Fruit fly (Drosophila melanogaster) whole organism, embryonic: ENCODE data around the gene mEFTs.

ENCODE experiments used
- CG1024 ChIP-seq: fragments of 200-800 bp; sonication (Bioruptor generic); IDR thresholded peaks from 2 replicates; pipeline ENCODE4 v1.3.6; 2022; ENCODE audit warnings: missing biosample characterization, missing genetic modification characterization
- CG10654 ChIP-seq: fragments of 200-800 bp; sonication (Bioruptor generic); optimal IDR thresholded peaks from 2 replicates; lab custom pipeline; 2016; ENCODE audit warnings: missing biosample characterization, missing genetic modification characterization
- CG10959 ChIP-seq: fragments of 200-800 bp; sonication (Bioruptor generic); IDR thresholded peaks from 2 replicates; pipeline ENCODE4 v1.3.6; 2022; ENCODE audit warnings: missing biosample characterization, missing genetic modification characterization
- CG11398 ChIP-seq: fragments of 200-800 bp; sonication (Bioruptor generic); optimal IDR thresholded peaks from 2 replicates; lab custom pipeline; 2016; ENCODE audit warnings: missing biosample characterization, missing genetic modification characterization
- CG12104 ChIP-seq: fragments of 200-800 bp; sonication (Bioruptor generic); optimal IDR thresholded peaks from 3 replicates; lab custom pipeline; 2016; ENCODE audit warnings: missing biosample characterization, missing genetic modification characterization
- CG12155 ChIP-seq: fragments of 200-800 bp; sonication (Bioruptor generic); optimal IDR thresholded peaks from 3 replicates; lab custom pipeline; 2016; ENCODE audit warnings: missing biosample characterization, missing genetic modification characterization
- CG12769 ChIP-seq: fragments of 200-800 bp; sonication (Bioruptor generic); optimal IDR thresholded peaks from 2 replicates; lab custom pipeline; 2019; ENCODE audit warnings: missing biosample characterization, mild to moderate bottlenecking, missing genetic modification characterization, moderate library complexity
- CG14441 ChIP-seq: fragments of 200-800 bp; sonication (Bioruptor generic); IDR thresholded peaks from 2 replicates; pipeline ENCODE4 v1.3.6; 2022; ENCODE audit warnings: missing biosample characterization, missing genetic modification characterization
- CG14965 ChIP-seq: fragments of 200-800 bp; sonication (Bioruptor generic); optimal IDR thresholded peaks from 2 replicates; lab custom pipeline; 2016; ENCODE audit warnings: missing biosample characterization, missing genetic modification characterization, borderline replicate concordance
- CG16815 ChIP-seq: fragments of 200-800 bp; sonication (Bioruptor generic); optimal IDR thresholded peaks from 3 replicates; lab custom pipeline; 2017; ENCODE audit warnings: missing biosample characterization, mild to moderate bottlenecking, missing genetic modification characterization
- CG17186 ChIP-seq: fragments of 200-800 bp; sonication (Bioruptor generic); optimal IDR thresholded peaks from 3 replicates; lab custom pipeline; 2017; ENCODE audit warnings: missing biosample characterization, missing genetic modification reagents, missing genetic modification characterization
- CG1792 ChIP-seq: fragments of 200-800 bp; sonication (Bioruptor generic); optimal IDR thresholded peaks from 2 replicates; lab custom pipeline; 2016; ENCODE audit warnings: missing biosample characterization, missing genetic modification characterization
- CG18764 ChIP-seq: fragments of 200-800 bp; sonication (Bioruptor generic); optimal IDR thresholded peaks from 3 replicates; lab custom pipeline; 2016; ENCODE audit warnings: missing biosample characterization, missing genetic modification characterization
- CG2202 ChIP-seq: fragments of 200-800 bp; sonication (Bioruptor generic); optimal IDR thresholded peaks from 2 replicates; lab custom pipeline; 2018; ENCODE audit warnings: missing biosample characterization, mild to moderate bottlenecking, missing genetic modification characterization
- CG3838 ChIP-seq: fragments of 200-800 bp; sonication (Bioruptor generic); optimal IDR thresholded peaks from 3 replicates; lab custom pipeline; 2016; ENCODE audit warnings: missing biosample characterization, missing genetic modification characterization
- CG4424 ChIP-seq: fragments of 200-800 bp; sonication (Bioruptor generic); optimal IDR thresholded peaks from 3 replicates; lab custom pipeline; 2016; ENCODE audit warnings: missing biosample characterization, missing genetic modification characterization
- CG7556 ChIP-seq: fragments of 200-800 bp; sonication (Bioruptor generic); optimal IDR thresholded peaks from 2 replicates; lab custom pipeline; 2017; ENCODE audit warnings: missing biosample characterization, mild to moderate bottlenecking, missing genetic modification characterization
- CG7786 ChIP-seq: fragments of 200-800 bp; sonication (Bioruptor generic); optimal IDR thresholded peaks from 2 replicates; lab custom pipeline; 2016; ENCODE audit warnings: missing biosample characterization, missing genetic modification characterization
- CG7963 ChIP-seq: fragments of 200-800 bp; sonication (Bioruptor generic); IDR thresholded peaks from 3 replicates; pipeline ENCODE4 v1.3.6; 2022; ENCODE audit warnings: missing biosample characterization, missing genetic modification characterization; ENCODE audit not compliant: partially characterized antibody
- CTCF ChIP-seq: fragments of 200-800 bp; sonication (Bioruptor generic); optimal IDR thresholded peaks from 2 replicates; lab custom pipeline; 2017; ENCODE audit warnings: missing biosample characterization, mild to moderate bottlenecking, missing genetic modification characterization, moderate library complexity
- Dfd ChIP-seq, 2 experiments: fragments of >200 bp; optimal IDR thresholded peaks; 2 replicates each; lab custom pipeline; 2017; ENCODE audit warnings: missing biosample characterization in 2 of 2, missing genetic modification characterization in 2 of 2
- Elba2 ChIP-seq: fragments of 200-800 bp; sonication (Bioruptor generic); optimal IDR thresholded peaks from 3 replicates; lab custom pipeline; 2016; ENCODE audit warnings: missing biosample characterization, missing genetic modification characterization
- Fer3 ChIP-seq: fragments of 200-800 bp; sonication (Bioruptor generic); optimal IDR thresholded peaks from 2 replicates; lab custom pipeline; 2018; ENCODE audit warnings: missing biosample characterization, mild to moderate bottlenecking, missing genetic modification characterization, moderate library complexity
- Hand ChIP-seq: fragments of 200-800 bp; sonication (Bioruptor generic); optimal IDR thresholded peaks from 2 replicates; lab custom pipeline; 2017; ENCODE audit warnings: mild to moderate bottlenecking, missing biosample characterization, missing genetic modification reagents, missing genetic modification characterization
- HmgD ChIP-seq: fragments of 200-800 bp; sonication (Bioruptor generic); optimal IDR thresholded peaks from 3 replicates; lab custom pipeline; 2016; ENCODE audit warnings: missing biosample characterization, missing genetic modification characterization
- MTF-1 ChIP-seq: fragments of 200-800 bp; sonication (Bioruptor generic); optimal IDR thresholded peaks from 2 replicates; lab custom pipeline; 2018; ENCODE audit warnings: missing biosample characterization, mild to moderate bottlenecking, missing genetic modification characterization, borderline replicate concordance
- Mes4 ChIP-seq: fragments of 200-800 bp; sonication (Bioruptor generic); optimal IDR thresholded peaks from 2 replicates; lab custom pipeline; 2016; ENCODE audit warnings: missing biosample characterization, missing genetic modification characterization
- Spps ChIP-seq: fragments of 200-800 bp; sonication (Bioruptor generic); optimal IDR thresholded peaks from 2 replicates; lab custom pipeline; 2018; ENCODE audit warnings: missing biosample characterization, mild to moderate bottlenecking, missing genetic modification characterization
- Taf1 ChIP-seq: fragments of 200-800 bp; sonication (Bioruptor generic); IDR thresholded peaks from 2 replicates; pipeline ENCODE4 v1.3.6; 2022; ENCODE audit warnings: missing biosample characterization, missing genetic modification characterization
- ase ChIP-seq: fragments of 200-800 bp; sonication (Bioruptor generic); IDR thresholded peaks from 3 replicates; pipeline ENCODE4 v1.3.6; 2022; ENCODE audit warnings: missing biosample characterization, missing genetic modification characterization
- bowl ChIP-seq: fragments of 200-800 bp; sonication (Bioruptor generic); IDR thresholded peaks from 2 replicates; pipeline ENCODE4 v1.3.6; 2022; ENCODE audit warnings: missing biosample characterization, missing genetic modification characterization
- bsh ChIP-seq, 2 experiments: fragments of 200-800 bp; sonication (Bioruptor generic); optimal IDR thresholded peaks; 2 replicates each; lab custom pipeline; 2017 to 2018; ENCODE audit warnings: mild to moderate bottlenecking in 2 of 2, missing biosample characterization in 2 of 2, missing genetic modification characterization in 2 of 2, moderate library complexity in 1 of 2
- cas ChIP-seq: fragments of 200-800 bp; sonication (Bioruptor generic); IDR thresholded peaks from 2 replicates; pipeline ENCODE4 v1.3.6; 2022; ENCODE audit warnings: missing biosample characterization, missing genetic modification characterization
- croc ChIP-seq: fragments of 200-800 bp; sonication (Bioruptor generic); conservative IDR thresholded peaks from 3 replicates; pipeline ENCODE4 v1.3.6; 2022; ENCODE audit warnings: missing biosample characterization, missing genetic modification characterization
- eyg ChIP-seq: fragments of 200-800 bp; sonication (Bioruptor generic); optimal IDR thresholded peaks from 3 replicates; lab custom pipeline; 2016; ENCODE audit warnings: missing biosample characterization, missing genetic modification characterization
- gce ChIP-seq: fragments of 200-800 bp; sonication (Bioruptor generic); IDR thresholded peaks from 3 replicates; pipeline ENCODE4 v1.3.6; 2022; ENCODE audit warnings: missing biosample characterization, missing genetic modification characterization
- gem ChIP-seq: fragments of 200-800 bp; sonication (Bioruptor generic); optimal IDR thresholded peaks from 2 replicates; lab custom pipeline; 2019; ENCODE audit warnings: missing biosample characterization, mild to moderate bottlenecking, missing genetic modification characterization, moderate library complexity
- gt ChIP-seq: fragments of 200-800 bp; sonication (Bioruptor generic); IDR thresholded peaks from 2 replicates; pipeline ENCODE4 v1.3.6; 2022; ENCODE audit warnings: missing biosample characterization, missing genetic modification characterization
- hbn ChIP-seq: fragments of 200-800 bp; sonication (Bioruptor generic); IDR thresholded peaks from 2 replicates; pipeline ENCODE4 v1.3.6; 2022; ENCODE audit warnings: missing biosample characterization, missing genetic modification characterization; ENCODE audit not compliant: partially characterized antibody
- jing ChIP-seq: fragments of 200-800 bp; sonication (Bioruptor generic); optimal IDR thresholded peaks from 2 replicates; lab custom pipeline; 2018; ENCODE audit warnings: missing biosample characterization, mild to moderate bottlenecking, missing genetic modification characterization
- sim ChIP-seq: fragments of 200-800 bp; sonication (Bioruptor generic); IDR thresholded peaks from 2 replicates; pipeline ENCODE4 v1.3.6; 2022; ENCODE audit warnings: missing biosample characterization, missing genetic modification characterization
- sisA ChIP-seq: fragments of 200-800 bp; sonication (Bioruptor generic); IDR thresholded peaks from 2 replicates; pipeline ENCODE4 v1.3.6; 2022; ENCODE audit warnings: missing biosample characterization, missing genetic modification characterization
- so ChIP-seq: fragments of 200-800 bp; sonication (Bioruptor generic); IDR thresholded peaks from 3 replicates; pipeline ENCODE4 v1.3.6; 2022; ENCODE audit warnings: missing biosample characterization, missing genetic modification characterization
- sqz ChIP-seq: fragments of 200-800 bp; sonication (Bioruptor generic); optimal IDR thresholded peaks from 3 replicates; lab custom pipeline; 2018; ENCODE audit warnings: missing biosample characterization, mild to moderate bottlenecking, missing genetic modification characterization
- sr ChIP-seq: fragments of 200-800 bp; sonication (Bioruptor generic); IDR thresholded peaks from 3 replicates; pipeline ENCODE4 v1.3.6; 2022; ENCODE audit warnings: missing biosample characterization, missing genetic modification characterization
- stwl ChIP-seq: fragments of 200-800 bp; sonication (Bioruptor generic); optimal IDR thresholded peaks from 3 replicates; lab custom pipeline; 2018; ENCODE audit warnings: missing biosample characterization, mild to moderate bottlenecking, missing genetic modification characterization, moderate library complexity
- tna ChIP-seq: fragments of 200-800 bp; sonication (Bioruptor generic); IDR thresholded peaks from 2 replicates; pipeline ENCODE4 v1.3.6; 2022; ENCODE audit warnings: missing biosample characterization, missing genetic modification characterization; ENCODE audit not compliant: partially characterized antibody
- wek ChIP-seq: fragments of 200-800 bp; sonication (Bioruptor generic); optimal IDR thresholded peaks from 3 replicates; lab custom pipeline; 2018; ENCODE audit warnings: missing biosample characterization, mild to moderate bottlenecking, missing genetic modification characterization, moderate library complexity
- zen ChIP-seq: fragments of 200-800 bp; sonication (Bioruptor generic); optimal IDR thresholded peaks from 3 replicates; lab custom pipeline; 2018; ENCODE audit warnings: missing biosample characterization, mild to moderate bottlenecking, missing genetic modification characterization, moderate library complexity
- zen2 ChIP-seq: fragments of 200-800 bp; sonication (Bioruptor generic); IDR thresholded peaks from 3 replicates; pipeline ENCODE4 v1.3.6; 2022; ENCODE audit warnings: missing biosample characterization, missing genetic modification characterization; ENCODE audit not compliant: partially characterized antibody

mEFTs gene

dm6 chr2L:17480943-17481580, 19.8 kb downstream of the mEFTs start, which contains the start of the genes fws and Lamtor3 (continued):
- TF ChIP-seq CG1024 (GFP tag; lab: Robert Waterston, UW) (peak; percentile 95), CG1792 (GFP tag; lab: Kevin White, UChicago) (peak; percentile 48), CG3838 (peak; percentile 87), HmgD (GFP tag; lab: Kevin White, UChicago) (no peak), jing (GFP tag; lab: Kevin White, UChicago) (peak; percentile 96), zen2 (GFP tag; lab: Robert Waterston, UW) (no peak; the same call in 2 of the 3 replicates), CG12769 (tag; lab: Kevin White, UChicago) (peak; percentile 95), gce (GFP tag; lab: Robert Waterston, UW) (peak; percentile 99), sr (peak; percentile 97), tna (no peak; the same call in 1 of the 2 replicates), CG12155 (peak; percentile 96), wek (peak; percentile 69), so (GFP tag; lab: Robert Waterston, UW) (peak; percentile 99), CG7963 (GFP tag; lab: Robert Waterston, UW) (0 out of 3 replicates have a peak, but pooled peaks have one; percentile 43), CG2202 (tag; lab: Kevin White, UChicago) (peak; percentile 98), CG12104 (peak; percentile 87), sisA (GFP tag; lab: Robert Waterston, UW) (peak; percentile 98), Fer3 (peak; percentile 99), stwl (tag; lab: Kevin White, UChicago) (peak; percentile 87), hbn (GFP tag; lab: Robert Waterston, UW) (peak; percentile 27; the same call in 1 of the 2 replicates), Taf1 (GFP tag; lab: Robert Waterston, UW) (peak; percentile 99), Elba2 (GFP tag; lab: Kevin White, UChicago) (peak; percentile 75), Dfd (GFP tag; optimal IDR thresholded peaks at IDR 0.05; lab: Kevin White, UChicago) (no peak), croc (GFP tag; lab: Robert Waterston, UW) (peak; percentile 97), CG16815 (GFP tag; lab: Kevin White, UChicago) (peak; percentile 98), ase (GFP tag; lab: Robert Waterston, UW) (peak; percentile 100), bowl (GFP tag; lab: Robert Waterston, UW) (peak; percentile 98), sqz (GFP tag; lab: Kevin White, UChicago) (peak; percentile 91), gt (GFP tag; lab: Robert Waterston, UW) (peak; percentile 98), CG10959 (peak; percentile 96), CTCF (GFP tag; lab: Kevin White, UChicago) (peak; percentile 64), CG14965 (no peak), CG10654 (peak; percentile 96), zen (peak; percentile 98), CG7786 (peak; percentile 90), cas (GFP tag; lab: Robert Waterston, UW) (peak; percentile 98), MTF-1 (GFP tag; lab: Kevin White, UChicago) (peak; percentile 95), CG18764 (peak; percentile 94), bsh (GFP tag; optimal IDR thresholded peaks at IDR 0.05; lab: Kevin White, UChicago) (peak; percentile 95 to 99), CG4424 (peak; percentile 96), Mes4 (GFP tag; lab: Kevin White, UChicago) (peak; percentile 72), Hand (peak; percentile 92), CG11398 (GFP tag; lab: Kevin White, UChicago) (peak; percentile 74), CG17186 (GFP tag; lab: Kevin White, UChicago) (peak; percentile 91), CG7556 (GFP tag; lab: Kevin White, UChicago) (peak; percentile 97), gem (tag; lab: Kevin White, UChicago) (peak; percentile 100), Spps (tag; lab: Kevin White, UChicago) (peak; percentile 96), eyg (peak; percentile 61), CG14441 (GFP tag; lab: Robert Waterston, UW) (peak; percentile 100), sim (peak; percentile 97)
